Fruit fly (Drosophila melanogaster): ENCODE data around the gene fax.

Gene fax

DNA sequence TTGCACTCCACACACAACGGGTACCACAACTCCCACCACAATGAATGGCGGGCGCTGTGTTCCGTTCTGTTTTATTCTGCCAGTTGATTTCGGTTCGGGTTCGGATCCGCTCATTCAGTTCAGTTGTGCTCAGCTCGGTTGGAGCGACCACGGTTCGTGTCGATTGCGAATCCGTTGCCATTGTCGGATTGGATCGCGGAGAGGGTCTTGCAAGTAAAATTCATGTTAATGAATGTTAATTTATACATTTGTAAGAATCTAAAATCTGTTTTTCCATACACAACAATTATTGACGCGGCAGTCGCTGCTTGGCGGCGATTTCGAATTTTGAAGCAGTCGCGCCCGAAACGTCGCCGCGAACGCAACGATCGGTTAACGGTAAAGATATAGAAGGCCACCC, 17.1 kb downstream of the fax start, which contains the start of gene Gagr:
TSS of gene Gagr (plus strand) at position 81 of the 400 bp plus-strand sequence.
- TF ChIP-seq gl (tag; optimal IDR thresholded peaks at IDR 0.05) = no peak
- TF ChIP-seq Ets98B (GFP tag; IDR thresholded peaks at IDR 0.05) = no peak
- TF ChIP-seq CG13204 (GFP tag; optimal IDR thresholded peaks at IDR 0.05) = no peak
- no peak for TF ChIP-seq Pif1A (GFP tag; optimal IDR thresholded peaks at IDR 0.05)
- no peak for TF ChIP-seq fd96Ca (GFP tag; IDR thresholded peaks at IDR 0.05)
- no peak for TF ChIP-seq CG9948 (tag; optimal IDR thresholded peaks at IDR 0.05)
- TF ChIP-seq Pif1B (GFP tag; optimal IDR thresholded peaks at IDR 0.05) = no peak
- no peak for TF ChIP-seq CG4496 (GFP tag; IDR thresholded peaks at IDR 0.05)
- TF ChIP-seq CG12605 (GFP tag; IDR thresholded peaks at IDR 0.05) = no peak

DNA sequence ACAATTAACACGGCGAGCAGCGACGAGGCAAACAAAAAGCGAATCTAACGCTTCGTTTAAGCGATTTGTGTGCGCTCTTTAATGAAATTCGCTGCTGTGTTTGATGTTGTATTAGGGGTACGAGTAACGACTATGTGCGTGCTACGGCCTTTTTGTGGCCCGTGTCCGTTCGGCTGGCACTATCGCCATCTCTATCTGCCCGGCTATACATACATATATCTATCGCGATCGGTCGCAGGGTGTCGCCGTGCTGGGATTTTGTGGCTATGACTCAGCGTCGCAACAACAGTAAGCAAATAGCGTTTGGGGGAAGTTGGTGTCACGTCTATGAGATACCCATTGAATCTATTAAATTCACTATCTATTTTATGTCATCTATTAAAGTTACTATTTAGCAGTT, 17.9 kb downstream of the fax start:
- TF ChIP-seq gl (tag; optimal IDR thresholded peaks at IDR 0.05) (no peak), CG32121 (GFP tag; IDR thresholded peaks at IDR 0.05) (no peak), EcR (GFP tag; optimal IDR thresholded peaks at IDR 0.05) (no peak), Ets98B (GFP tag; IDR thresholded peaks at IDR 0.05) (no peak), Pif1B (GFP tag; optimal IDR thresholded peaks at IDR 0.05) (no peak), CG8301 (tag; optimal IDR thresholded peaks at IDR 0.05) (no peak), Snoo (tag; optimal IDR thresholded peaks at IDR 0.05) (no peak), CG4496 (GFP tag; IDR thresholded peaks at IDR 0.05) (no peak)

DNA sequence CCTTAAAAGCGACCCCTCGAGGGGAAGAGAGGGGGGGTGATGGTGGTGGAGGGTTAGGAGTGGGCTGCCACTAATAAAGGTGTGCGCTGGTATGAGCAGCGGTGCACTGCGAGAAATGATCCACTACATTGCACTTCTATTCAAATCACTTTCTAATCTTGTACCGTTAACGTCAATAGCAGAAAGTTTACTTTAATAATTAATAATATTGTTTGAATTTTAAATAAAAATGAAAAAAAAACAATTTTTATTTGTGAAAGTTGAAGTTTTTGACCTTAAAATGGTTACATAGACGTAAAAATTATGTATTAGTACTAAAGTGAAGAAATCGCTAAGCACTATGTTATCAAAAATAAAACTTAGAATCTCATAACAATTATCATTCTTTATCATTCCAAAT, 18.8 kb downstream of the fax start:
- peak; percentile 9 for TF ChIP-seq CG8159 (tag; optimal IDR thresholded peaks at IDR 0.05)
- TF ChIP-seq CG10348 (GFP tag; IDR thresholded peaks at IDR 0.05) = no peak
- no peak for TF ChIP-seq EcR (GFP tag; optimal IDR thresholded peaks at IDR 0.05)
- TF ChIP-seq CG32121 (GFP tag; IDR thresholded peaks at IDR 0.05) = no peak
- TF ChIP-seq CG15710 (tag; optimal IDR thresholded peaks at IDR 0.05) = peak; percentile 9
- TF ChIP-seq CG17806 (tag; optimal IDR thresholded peaks at IDR 0.05) = peak; percentile 6
- TF ChIP-seq CG4496 (GFP tag; IDR thresholded peaks at IDR 0.05) = no peak
- no peak for TF ChIP-seq CG12605 (GFP tag; IDR thresholded peaks at IDR 0.05)
- TF ChIP-seq rn (GFP tag; IDR thresholded peaks at IDR 0.05) = no peak
- TF ChIP-seq CG9948 (tag; optimal IDR thresholded peaks at IDR 0.05) = peak; percentile 34
- no peak for TF ChIP-seq CG34367 (tag; optimal IDR thresholded peaks at IDR 0.05)
- TF ChIP-seq D1 (tag; optimal IDR thresholded peaks at IDR 0.05) = no peak
- TF ChIP-seq CG14655 (GFP tag; optimal IDR thresholded peaks at IDR 0.05) = peak; percentile 55
- no peak for TF ChIP-seq CG8301 (tag; optimal IDR thresholded peaks at IDR 0.05)
- no peak for TF ChIP-seq Pif1A (GFP tag; optimal IDR thresholded peaks at IDR 0.05)
- no peak for TF ChIP-seq CG13204 (GFP tag; optimal IDR thresholded peaks at IDR 0.05)
- TF ChIP-seq Snoo (tag; optimal IDR thresholded peaks at IDR 0.05) = no peak
- no peak for TF ChIP-seq gl (tag; optimal IDR thresholded peaks at IDR 0.05)
- no peak; the same call in 2 of the 3 replicates for TF ChIP-seq fd96Ca (GFP tag; IDR thresholded peaks at IDR 0.05)
- no peak for TF ChIP-seq Pif1B (GFP tag; optimal IDR thresholded peaks at IDR 0.05)
- no peak for TF ChIP-seq Ets98B (GFP tag; IDR thresholded peaks at IDR 0.05)

DNA sequence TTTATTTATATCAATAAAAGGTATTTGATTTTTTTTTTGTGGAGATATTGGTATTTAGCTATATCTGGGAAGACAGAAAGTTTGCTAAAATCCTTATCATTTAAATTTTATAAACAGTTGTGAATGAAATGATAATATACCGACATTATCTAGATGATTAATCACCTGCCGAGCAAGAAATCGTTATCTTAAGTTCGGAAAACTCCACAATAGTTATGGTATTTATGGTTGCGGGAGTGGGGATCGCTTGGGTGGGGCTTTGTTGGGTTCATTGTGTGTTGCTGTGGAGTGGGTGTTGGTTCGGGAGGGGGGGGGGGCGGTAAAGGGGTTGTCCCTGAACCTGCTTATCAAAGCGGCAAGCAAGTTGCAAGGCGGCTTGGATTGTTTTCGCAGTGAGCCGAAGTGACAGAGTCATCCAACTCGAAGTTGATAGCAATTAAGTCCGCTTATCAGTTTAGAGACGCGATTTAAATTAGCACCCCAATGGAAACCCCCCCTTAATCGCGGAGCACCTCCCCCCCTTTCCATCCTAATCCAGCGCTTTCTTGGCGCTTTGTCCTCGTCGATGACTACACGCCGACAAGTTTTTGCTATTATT, 19.3 kb downstream of the fax start:
- no peak for TF ChIP-seq D1 (tag; optimal IDR thresholded peaks at IDR 0.05)
- no peak for TF ChIP-seq CG34367 (tag; optimal IDR thresholded peaks at IDR 0.05)
- TF ChIP-seq fd96Ca (GFP tag; IDR thresholded peaks at IDR 0.05) = 0 out of 3 replicates have a peak, but pooled peaks have one; percentile 20
- TF ChIP-seq CG8159 (tag; optimal IDR thresholded peaks at IDR 0.05) = no peak
- TF ChIP-seq CG8301 (tag; optimal IDR thresholded peaks at IDR 0.05) = no peak
- TF ChIP-seq EcR (GFP tag; optimal IDR thresholded peaks at IDR 0.05) = peak; percentile 91
- TF ChIP-seq rn (GFP tag; IDR thresholded peaks at IDR 0.05) = no peak
- no peak for TF ChIP-seq Ets98B (GFP tag; IDR thresholded peaks at IDR 0.05)

DNA sequence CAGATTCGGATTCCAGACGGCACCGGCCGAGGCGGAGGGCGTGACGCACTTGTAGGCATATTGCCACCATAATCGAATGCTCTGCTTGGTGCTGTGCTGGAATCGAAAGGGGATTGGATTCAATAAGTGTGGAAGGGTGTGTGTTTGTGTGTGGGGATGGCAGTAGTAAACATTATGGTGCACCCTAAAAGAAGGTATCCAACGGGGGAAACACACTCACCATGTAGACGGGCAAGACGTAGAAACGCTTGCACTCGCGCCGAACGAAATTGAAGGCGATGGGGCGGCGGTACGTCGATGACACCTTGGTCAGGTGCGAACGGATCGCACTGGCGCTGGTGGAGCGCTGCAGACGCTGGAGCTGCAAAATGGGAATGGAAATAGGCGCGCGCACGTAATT, 20.4 kb downstream of the fax start:
- no peak for TF ChIP-seq rn (GFP tag; IDR thresholded peaks at IDR 0.05)
- TF ChIP-seq fd96Ca (GFP tag; IDR thresholded peaks at IDR 0.05) = 0 out of 3 replicates have a peak, but pooled peaks have one; percentile 5

DNA sequence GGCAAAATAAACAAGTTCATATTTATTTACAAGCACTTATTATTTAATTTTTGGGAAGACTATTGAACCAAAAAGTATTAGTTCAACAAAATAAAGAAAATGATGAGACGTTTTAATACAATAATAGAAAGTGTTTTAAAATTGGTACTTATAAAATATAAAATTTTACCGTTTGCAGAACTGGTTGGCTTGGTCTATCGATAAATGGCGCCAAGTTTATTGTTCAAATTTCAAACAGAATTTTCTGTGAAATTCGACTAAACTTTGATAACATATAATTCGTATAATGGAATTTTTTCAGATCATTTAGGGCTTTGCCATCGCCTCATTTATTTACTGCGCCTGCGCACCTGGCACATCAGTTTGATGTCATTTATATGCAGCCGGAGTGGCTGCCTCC, 20.8 kb downstream of the fax start:
- no peak for TF ChIP-seq CG15710 (tag; optimal IDR thresholded peaks at IDR 0.05)
- no peak for TF ChIP-seq CG17806 (tag; optimal IDR thresholded peaks at IDR 0.05)
- TF ChIP-seq CG32121 (GFP tag; IDR thresholded peaks at IDR 0.05) = no peak
- no peak for TF ChIP-seq gl (tag; optimal IDR thresholded peaks at IDR 0.05)
- no peak for TF ChIP-seq Ets98B (GFP tag; IDR thresholded peaks at IDR 0.05)
- no peak for TF ChIP-seq CG9948 (tag; optimal IDR thresholded peaks at IDR 0.05)
- no peak for TF ChIP-seq CG34367 (tag; optimal IDR thresholded peaks at IDR 0.05)
- TF ChIP-seq fd96Ca (GFP tag; IDR thresholded peaks at IDR 0.05) = no peak
- no peak for TF ChIP-seq CG4496 (GFP tag; IDR thresholded peaks at IDR 0.05)
- no peak for TF ChIP-seq Pif1A (GFP tag; optimal IDR thresholded peaks at IDR 0.05)
- TF ChIP-seq Pif1B (GFP tag; optimal IDR thresholded peaks at IDR 0.05) = no peak
- no peak for TF ChIP-seq CG14655 (GFP tag; optimal IDR thresholded peaks at IDR 0.05)
- TF ChIP-seq CG13204 (GFP tag; optimal IDR thresholded peaks at IDR 0.05) = no peak
- no peak for TF ChIP-seq rn (GFP tag; IDR thresholded peaks at IDR 0.05)
- TF ChIP-seq EcR (GFP tag; optimal IDR thresholded peaks at IDR 0.05) = no peak
- TF ChIP-seq CG10348 (GFP tag; IDR thresholded peaks at IDR 0.05) = no peak
- no peak for TF ChIP-seq CG12605 (GFP tag; IDR thresholded peaks at IDR 0.05)
- TF ChIP-seq Snoo (tag; optimal IDR thresholded peaks at IDR 0.05) = no peak
